Worm (Caenorhabditis elegans) whole organism, young adult: Measurements from ENCODE around the gene maph-1.3.
"Not testable (repeated sequence)": the region's sequence is repeated elsewhere in the genome, so short reads cannot be mapped to it uniquely, and the experiment has no call there.

ENCODE experiments used
- B0019.2 ChIP-seq: fragments of 200-800 bp; sonication (Bioruptor generic); conservative IDR thresholded peaks from 2 replicates; pipeline ENCODE4 v1.3.6; 2022; ENCODE audit warnings: missing genetic modification reagents, missing genetic modification characterization, missing compliant biosample characterization
- C17E4.6 ChIP-seq: fragments of 200-800 bp; sonication (Bioruptor generic); IDR thresholded peaks from 2 replicates; pipeline ENCODE4 v1.3.6; 2022; ENCODE audit warnings: missing genetic modification reagents, missing genetic modification characterization, missing compliant biosample characterization
- D2030.7 ChIP-seq: fragments of 200-800 bp; sonication (Bioruptor generic); IDR thresholded peaks from 2 replicates; pipeline ENCODE4 v1.3.6; 2022; ENCODE audit warnings: missing genetic modification reagents, missing genetic modification characterization, missing compliant biosample characterization
- F33H1.4 ChIP-seq: fragments of 200-800 bp; sonication (Bioruptor generic); IDR thresholded peaks from 2 replicates; pipeline ENCODE4 v1.3.6; 2022; ENCODE audit warnings: missing genetic modification reagents, missing genetic modification characterization, missing compliant biosample characterization
- Y53G8AR.9 ChIP-seq: fragments of 200-800 bp; sonication (Bioruptor generic); conservative IDR thresholded peaks from 2 replicates; pipeline ENCODE4 v1.3.6; 2022; ENCODE audit warnings: missing genetic modification reagents, missing genetic modification characterization, missing compliant biosample characterization
- Y95B8A.8 ChIP-seq: fragments of 200-800 bp; sonication (Bioruptor generic); IDR thresholded peaks from 2 replicates; pipeline ENCODE4 v1.3.6; 2022; ENCODE audit warnings: missing genetic modification reagents, missing genetic modification characterization, missing compliant biosample characterization
- attf-6 ChIP-seq: fragments of 200-800 bp; sonication (Bioruptor generic); IDR thresholded peaks from 2 replicates; pipeline ENCODE4 v1.3.6; 2022; ENCODE audit warnings: missing genetic modification reagents, missing genetic modification characterization, missing compliant biosample characterization
- cebp-1 ChIP-seq, 2 experiments: fragments of 200-800 bp in 1 of 2; sonication (Bioruptor generic) in 1 of 2; sonication (generic microtip) in 1 of 2; IDR thresholded peaks in 1 of 2; optimal IDR thresholded peaks in 1 of 2; 2 replicates each; pipeline versions ENCODE4 v1.3.6 to Lab custom; 2017 to 2022; ENCODE audit warnings: missing compliant biosample characterization in 2 of 2, missing genetic modification characterization in 2 of 2, mild to moderate bottlenecking in 1 of 2, missing genetic modification reagents in 1 of 2, moderate library complexity in 1 of 2
- ceh-91 ChIP-seq: fragments of 200-800 bp; sonication (Bioruptor generic); IDR thresholded peaks from 2 replicates; pipeline ENCODE4 v1.3.6; 2022; ENCODE audit warnings: missing genetic modification reagents, missing genetic modification characterization, missing compliant biosample characterization
- dox-1 ChIP-seq: fragments of 200-800 bp; sonication (Bioruptor generic); IDR thresholded peaks from 2 replicates; pipeline ENCODE4 v1.3.6; 2022; ENCODE audit warnings: missing genetic modification reagents, missing genetic modification characterization, missing compliant biosample characterization
- efl-1 ChIP-seq: fragments of 150-350 bp; optimal IDR thresholded peaks from 2 replicates; lab custom pipeline; 2014; ENCODE audit warnings: missing biosample characterization, missing genetic modification reagents, missing genetic modification characterization
- egl-44 ChIP-seq: fragments of 200-800 bp; sonication (Bioruptor generic); IDR thresholded peaks from 2 replicates; pipeline ENCODE4 v1.3.6; 2022; ENCODE audit warnings: missing genetic modification reagents, missing genetic modification characterization, missing compliant biosample characterization
- egrh-3 ChIP-seq: fragments of 200-800 bp; sonication (Bioruptor generic); IDR thresholded peaks from 2 replicates; pipeline ENCODE4 v1.3.6; 2022; ENCODE audit warnings: missing genetic modification reagents, missing genetic modification characterization, missing compliant biosample characterization
- ekl-4 ChIP-seq: fragments of 200-800 bp; sonication (Bioruptor generic); IDR thresholded peaks from 2 replicates; pipeline ENCODE4 v1.3.6; 2022; ENCODE audit warnings: missing genetic modification reagents, missing genetic modification characterization, missing compliant biosample characterization
- hmg-1.2 ChIP-seq: fragments of 200-800 bp; sonication (Bioruptor generic); IDR thresholded peaks from 2 replicates; pipeline ENCODE4 v1.3.6; 2022; ENCODE audit warnings: missing genetic modification reagents, missing genetic modification characterization, missing compliant biosample characterization
- hsf-1 ChIP-seq: fragments of 200-800 bp; sonication (Bioruptor generic); IDR thresholded peaks from 2 replicates; pipeline ENCODE4 v1.3.6; 2022; ENCODE audit warnings: missing genetic modification reagents, missing genetic modification characterization, missing compliant biosample characterization
- lin-26 ChIP-seq: fragments of 200-800 bp; sonication (Bioruptor generic); IDR thresholded peaks from 2 replicates; pipeline ENCODE4 v1.3.6; 2022; ENCODE audit warnings: missing genetic modification reagents, missing genetic modification characterization, missing compliant biosample characterization
- lin-54 ChIP-seq: fragments of 200-800 bp; sonication (Bioruptor generic); optimal IDR thresholded peaks from 2 replicates; lab custom pipeline; 2018; ENCODE audit warnings: mild to moderate bottlenecking, missing genetic modification characterization, missing compliant biosample characterization
- lsl-1 ChIP-seq: fragments of 200-800 bp; sonication (Bioruptor generic); optimal IDR thresholded peaks from 2 replicates; lab custom pipeline; 2018; ENCODE audit warnings: mild to moderate bottlenecking, missing genetic modification characterization, moderate library complexity, missing compliant biosample characterization
- madf-3 ChIP-seq: fragments of 200-800 bp; sonication (Bioruptor generic); IDR thresholded peaks from 2 replicates; pipeline ENCODE4 v1.3.6; 2022; ENCODE audit warnings: missing genetic modification reagents, missing genetic modification characterization, missing compliant biosample characterization
- madf-6 ChIP-seq: fragments of 200-800 bp; sonication (Bioruptor generic); IDR thresholded peaks from 2 replicates; pipeline ENCODE4 v1.3.6; 2022; ENCODE audit warnings: missing genetic modification reagents, missing genetic modification characterization, missing compliant biosample characterization
- madf-8 ChIP-seq: fragments of 200-800 bp; sonication (Bioruptor generic); conservative IDR thresholded peaks from 2 replicates; pipeline ENCODE4 v1.3.6; 2022; ENCODE audit warnings: missing genetic modification reagents, missing genetic modification characterization, missing compliant biosample characterization
- mcd-1 ChIP-seq: fragments of 200-800 bp; sonication (Bioruptor generic); IDR thresholded peaks from 2 replicates; pipeline ENCODE4 v1.3.6; 2022; ENCODE audit warnings: missing genetic modification reagents, missing genetic modification characterization, missing compliant biosample characterization
- nhr-90 ChIP-seq: sonication (generic microtip); optimal IDR thresholded peaks from 2 replicates; lab custom pipeline; 2016; ENCODE audit warnings: missing genotype, mild to moderate bottlenecking, missing genetic modification characterization, missing compliant biosample characterization
- pbrm-1 ChIP-seq: fragments of 200-800 bp; sonication (Bioruptor generic); IDR thresholded peaks from 2 replicates; pipeline ENCODE4 v1.3.6; 2022; ENCODE audit warnings: missing genetic modification reagents, missing genetic modification characterization, missing compliant biosample characterization
- rcor-1 ChIP-seq: fragments of 200-800 bp; sonication (Bioruptor generic); IDR thresholded peaks from 2 replicates; pipeline ENCODE4 v1.3.6; 2022; ENCODE audit warnings: missing genetic modification reagents, missing genetic modification characterization, missing compliant biosample characterization
- snpc-3.4 ChIP-seq: sonication (generic microtip); optimal IDR thresholded peaks from 2 replicates; lab custom pipeline; 2017; ENCODE audit warnings: missing genetic modification characterization, mild to moderate bottlenecking, missing compliant biosample characterization, antibody characterized with exemption, moderate library complexity, missing genotype, missing genetic modification reagents
- tlf-1 ChIP-seq: fragments of 200-800 bp; sonication (Bioruptor generic); optimal IDR thresholded peaks from 2 replicates; lab custom pipeline; 2018; ENCODE audit warnings: mild to moderate bottlenecking, missing genetic modification characterization, missing compliant biosample characterization
- unc-130 ChIP-seq: sonication (generic microtip); optimal IDR thresholded peaks from 2 replicates; lab custom pipeline; 2016; ENCODE audit warnings: missing genetic modification reagents, missing genetic modification characterization, missing compliant biosample characterization
- xnd-1 ChIP-seq: sonication (generic microtip); optimal IDR thresholded peaks from 2 replicates; lab custom pipeline; 2016; ENCODE audit warnings: missing genotype, missing genetic modification reagents, missing genetic modification characterization, missing compliant biosample characterization

The maph-1.3 gene

ce11 chrIII:3843514-3843913, 1.2 kb upstream of the maph-1.3 start, which contains the start of gene C36A4.4:
Gene C36A4.4 (minus strand): TSS chrIII:3843614.
- TF ChIP-seq lin-54 (GFP tag; lab: Kevin White, UChicago); D2030.7 (GFP tag; lab: Robert Waterston, UW); nhr-90 (tag; lab: Kevin White, UChicago): not testable (repeated sequence)

- TF ChIP-seq D2030.7 (GFP tag; lab: Robert Waterston, UW) (peak; percentile 81), attf-6 (GFP tag; lab: Robert Waterston, UW) (0 out of 2 replicates have a peak, but pooled peaks have one; percentile 32), dox-1 (GFP tag; lab: Robert Waterston, UW) (peak; percentile 72), C17E4.6 (GFP tag; lab: Robert Waterston, UW) (peak; percentile 66; the same call in 1 of the 2 replicates), madf-3 (GFP tag; lab: Robert Waterston, UW) (peak; percentile 85), hsf-1 (GFP tag; lab: Robert Waterston, UW) (peak; percentile 82), madf-8 (GFP tag; lab: Robert Waterston, UW) (peak; percentile 87), mcd-1 (GFP tag; lab: Robert Waterston, UW) (peak; percentile 27; the same call in 1 of the 2 replicates), pbrm-1 (GFP tag; lab: Robert Waterston, UW) (peak; percentile 42; the same call in 1 of the 2 replicates), lsl-1 (GFP tag; lab: Kevin White, UChicago) (peak; percentile 53), tlf-1 (peak; percentile 2), xnd-1 (peak; percentile 80), ceh-91 (peak; percentile 84), F33H1.4 (peak; percentile 70), B0019.2 (GFP tag; lab: Robert Waterston, UW) (peak; percentile 62; the same call in 1 of the 2 replicates), Y53G8AR.9 (GFP tag; lab: Robert Waterston, UW) (peak; percentile 81), ekl-4 (peak; percentile 37; the same call in 1 of the 2 replicates), Y95B8A.8 (GFP tag; lab: Robert Waterston, UW) (peak; percentile 80; the same call in 1 of the 2 replicates), efl-1 (GFP tag; lab: Kevin White, UChicago) (peak; percentile 84), rcor-1 (GFP tag; lab: Robert Waterston, UW) (peak; percentile 72), snpc-3.4 (tag; lab: Kevin White, UChicago) (peak; percentile 6), hmg-1.2 (GFP tag; lab: Robert Waterston, UW) (peak; percentile 42; the same call in 1 of the 2 replicates), madf-6 (peak; percentile 97), unc-130 (peak; percentile 6)
- TF ChIP-seq, all 124 proteins: peak for 24; not testable (repeated sequence) for 100
Observed at ce11 chrIII:3844173-3844572, 520 bp upstream of the maph-1.3 start.

ce11 chrIII:3845185-3845584, 492 bp downstream of the maph-1.3 start:
- peak; percentile 19; the same call in 1 of the 2 replicates for TF ChIP-seq hsf-1 (GFP tag; lab: Robert Waterston, UW)
- TF ChIP-seq egl-44 (GFP tag; lab: Robert Waterston, UW) = 0 out of 2 replicates have a peak, but pooled peaks have one; percentile 10
- 0 out of 2 replicates have a peak, but pooled peaks have one; percentile 69 for TF ChIP-seq madf-3 (GFP tag; lab: Robert Waterston, UW)
- peak; percentile 53 for TF ChIP-seq madf-6
- TF ChIP-seq Y95B8A.8 (GFP tag; lab: Robert Waterston, UW) = 0 out of 2 replicates have a peak, but pooled peaks have one; percentile 6
- TF ChIP-seq lin-26 (GFP tag; lab: Robert Waterston, UW) = peak; percentile 6; the same call in 1 of the 2 replicates

ce11 chrIII:3845708-3846107, 1.0 kb downstream of the maph-1.3 start:
- peak; percentile 83 for TF ChIP-seq egrh-3 (GFP tag; lab: Robert Waterston, UW)
- peak; percentile 25; the same call in 1 of the 2 replicates for TF ChIP-seq Y53G8AR.9 (GFP tag; lab: Robert Waterston, UW)

ce11 chrIII:3852030-3852579, 7.4 kb downstream of the maph-1.3 start, which contains the start of gene cyp-25A4:
Gene cyp-25A4 (minus strand): TSS chrIII:3852080.
- peak; percentile 54; the same call in 1 of the 2 replicates for TF ChIP-seq hmg-1.2 (GFP tag; lab: Robert Waterston, UW)
- peak; percentile 75 for TF ChIP-seq mcd-1 (GFP tag; lab: Robert Waterston, UW)
- TF ChIP-seq cebp-1 (GFP tag; IDR thresholded peaks at IDR 0.05; lab: Robert Waterston, UW) = peak; percentile 83
- peak; percentile 75 for TF ChIP-seq cebp-1 (tag; optimal IDR thresholded peaks at IDR 0.05; lab: Kevin White, UChicago)
- TF ChIP-seq, all 124 proteins: peak for 3; not testable (repeated sequence) for 121
